Worm (Caenorhabditis elegans) whole organism, L2 larva: ENCODE measurements around the gene eat-20.

Source experiments
- C34F6.9 ChIP-seq: fragments of 150-350 bp; optimal IDR thresholded peaks from 2 replicates; lab custom pipeline; 2014; ENCODE audit warnings: missing biosample characterization, missing genetic modification characterization
- F13H6.1 ChIP-seq: sonication (generic microtip); optimal IDR thresholded peaks from 2 replicates; lab custom pipeline; 2016; ENCODE audit warnings: missing genetic modification characterization, missing compliant biosample characterization
- R02D3.7 ChIP-seq: fragments of 150-350 bp; optimal IDR thresholded peaks from 2 replicates; lab custom pipeline; 2014; ENCODE audit warnings: missing biosample characterization, missing genetic modification characterization
- Y55F3AM.14 ChIP-seq: fragments of 200-800 bp; sonication (Bioruptor generic); optimal IDR thresholded peaks from 2 replicates; lab custom pipeline; 2018; ENCODE audit warnings: mild to moderate bottlenecking, missing genetic modification characterization, missing compliant biosample characterization
- ZK546.5 ChIP-seq: sonication (generic microtip); optimal IDR thresholded peaks from 2 replicates; lab custom pipeline; 2017; ENCODE audit warnings: missing biosample characterization, missing genetic modification characterization
- aly-2 ChIP-seq: fragments of 150-350 bp; optimal IDR thresholded peaks from 2 replicates; lab custom pipeline; 2014; ENCODE audit warnings: missing biosample characterization, missing genetic modification characterization
- ama-1 ChIP-seq: fragments of 150-350 bp; optimal IDR thresholded peaks from 2 replicates; lab custom pipeline; 2018; ENCODE audit warnings: inconsistent platforms
- blmp-1 ChIP-seq: sonication (generic microtip); optimal IDR thresholded peaks from 2 replicates; lab custom pipeline; 2017; ENCODE audit warnings: missing genetic modification characterization, mild to moderate bottlenecking, missing compliant biosample characterization, antibody characterized with exemption, moderate library complexity; ENCODE audit not compliant: insufficient read depth
- ceh-82 ChIP-seq: fragments of 150-350 bp; optimal IDR thresholded peaks from 2 replicates; lab custom pipeline; 2014; ENCODE audit warnings: missing biosample characterization, missing genetic modification characterization
- crh-2 ChIP-seq: sonication (generic microtip); optimal IDR thresholded peaks from 2 replicates; lab custom pipeline; 2017; ENCODE audit warnings: missing biosample characterization, missing genetic modification characterization
- elt-1 ChIP-seq: fragments of 150-350 bp; optimal IDR thresholded peaks from 2 replicates; lab custom pipeline; 2014; ENCODE audit warnings: missing biosample characterization, missing genetic modification characterization
- elt-3 ChIP-seq: sonication (generic microtip); optimal IDR thresholded peaks from 2 replicates; lab custom pipeline; 2017; ENCODE audit warnings: missing biosample characterization, missing genetic modification characterization
- fos-1 ChIP-seq: fragments of 150-350 bp; optimal IDR thresholded peaks from 2 replicates; lab custom pipeline; 2014; ENCODE audit warnings: missing biosample characterization, missing genetic modification characterization
- lin-13 ChIP-seq: fragments of 150-350 bp; optimal IDR thresholded peaks from 2 replicates; lab custom pipeline; 2014; ENCODE audit warnings: missing biosample characterization, missing genetic modification reagents, missing genetic modification characterization
- lin-39 ChIP-seq: fragments of 150-350 bp; optimal IDR thresholded peaks from 2 replicates; lab custom pipeline; 2014; ENCODE audit warnings: missing biosample characterization, missing genetic modification reagents, missing genetic modification characterization
- lsy-2 ChIP-seq, 2 experiments: fragments of 150-350 bp in 1 of 2; sonication (generic microtip) in 1 of 2; optimal IDR thresholded peaks; 2 replicates each; lab custom pipeline; 2014 to 2017; ENCODE audit warnings: missing biosample characterization in 2 of 2, missing genetic modification characterization in 2 of 2
- mab-5 ChIP-seq: fragments of 150-350 bp; optimal IDR thresholded peaks from 2 replicates; lab custom pipeline; 2014; ENCODE audit warnings: missing biosample characterization, missing genetic modification characterization
- mbf-1 ChIP-seq: sonication (generic microtip); optimal IDR thresholded peaks from 2 replicates; lab custom pipeline; 2017; ENCODE audit warnings: missing biosample characterization, missing genetic modification characterization
- mdl-1 ChIP-seq, 2 experiments: fragments of 150-350 bp in 1 of 2; sonication (generic microtip) in 1 of 2; optimal IDR thresholded peaks; 2 replicates each; lab custom pipeline; 2017; ENCODE audit warnings: missing biosample characterization in 2 of 2, missing genetic modification characterization in 2 of 2
- nhr-10 ChIP-seq: sonication (generic microtip); optimal IDR thresholded peaks from 2 replicates; lab custom pipeline; 2017; ENCODE audit warnings: missing biosample characterization, missing genetic modification characterization
- nhr-12 ChIP-seq: fragments of 150-350 bp; optimal IDR thresholded peaks from 2 replicates; lab custom pipeline; 2014; ENCODE audit warnings: missing biosample characterization, missing genetic modification characterization
- nhr-129 ChIP-seq: fragments of 150-350 bp; optimal IDR thresholded peaks from 2 replicates; lab custom pipeline; 2014; ENCODE audit warnings: missing biosample characterization, missing genetic modification characterization
- nhr-21 ChIP-seq: fragments of 150-350 bp; optimal IDR thresholded peaks from 2 replicates; lab custom pipeline; 2014; ENCODE audit warnings: missing biosample characterization, missing genetic modification characterization
- nhr-237 ChIP-seq: fragments of 150-350 bp; optimal IDR thresholded peaks from 2 replicates; lab custom pipeline; 2014; ENCODE audit warnings: missing biosample characterization, missing genetic modification characterization
- nhr-25 ChIP-seq: fragments of 150-350 bp; sonication (generic microtip); optimal IDR thresholded peaks from 3 replicates; lab custom pipeline; 2014; ENCODE audit warnings: missing biosample characterization, missing genetic modification characterization
- nhr-77 ChIP-seq: fragments of 150-350 bp; optimal IDR thresholded peaks from 2 replicates; lab custom pipeline; 2014; ENCODE audit warnings: missing biosample characterization, missing genetic modification characterization
- sma-3 ChIP-seq: sonication (generic microtip); optimal IDR thresholded peaks from 2 replicates; lab custom pipeline; 2016; ENCODE audit warnings: missing genetic modification reagents, missing genetic modification characterization, missing compliant biosample characterization
- sma-9 ChIP-seq, 2 experiments: fragments of 150-350 bp in 1 of 2; sonication (generic microtip) in 1 of 2; optimal IDR thresholded peaks; 2 replicates each; lab custom pipeline; 2014 to 2016; ENCODE audit warnings: missing genetic modification characterization in 2 of 2, mild to moderate bottlenecking in 1 of 2, missing biosample characterization in 1 of 2, missing compliant biosample characterization in 1 of 2, missing genetic modification reagents in 1 of 2, moderate library complexity in 1 of 2
- snpc-4 ChIP-seq: fragments of 150-350 bp; optimal IDR thresholded peaks from 2 replicates; lab custom pipeline; 2014; ENCODE audit warnings: missing biosample characterization, missing genetic modification characterization
- unc-39 ChIP-seq: fragments of 150-350 bp; optimal IDR thresholded peaks from 2 replicates; lab custom pipeline; 2014; ENCODE audit warnings: missing biosample characterization, missing genetic modification characterization
- unc-55 ChIP-seq: fragments of 150-350 bp; sonication (generic microtip); optimal IDR thresholded peaks from 3 replicates; lab custom pipeline; 2014; ENCODE audit warnings: missing biosample characterization, missing genetic modification reagents, missing genetic modification characterization
- zag-1 ChIP-seq: fragments of 150-350 bp; optimal IDR thresholded peaks from 2 replicates; lab custom pipeline; 2014; ENCODE audit warnings: missing biosample characterization, missing genetic modification characterization
- ztf-11 ChIP-seq: sonication (generic microtip); optimal IDR thresholded peaks from 2 replicates; lab custom pipeline; 2017; ENCODE audit warnings: missing biosample characterization, missing genetic modification characterization
- ztf-4 ChIP-seq: fragments of 150-350 bp; optimal IDR thresholded peaks from 2 replicates; lab custom pipeline; 2014; ENCODE audit warnings: missing biosample characterization, missing genetic modification characterization

eat-20 gene

ce11 chrX:15496927-15497605, 12.7 kb upstream of the eat-20 start, which contains the start of gene suox-1:
Gene suox-1, plus strand, starts transcription at chrX:15497555.
- peak; percentile 70 for TF ChIP-seq nhr-25 (tag; lab: Kevin White, UChicago)
- no peak for TF ChIP-seq blmp-1 (tag; lab: Kevin White, UChicago)
- peak; percentile 38 for TF ChIP-seq fos-1
- TF ChIP-seq nhr-129 (tag; lab: Kevin White, UChicago), result peak; percentile 33
- peak in 1 of 2 experiments; percentile 72 for TF ChIP-seq mdl-1 (tag; optimal IDR thresholded peaks at IDR 0.05; lab: Kevin White, UChicago)
- no peak for TF ChIP-seq unc-39 (tag; lab: Kevin White, UChicago)
- TF ChIP-seq lsy-2 (tag; optimal IDR thresholded peaks at IDR 0.05; lab: Kevin White, UChicago), result peak in 1 of 2 experiments; percentile 23
- no peak for TF ChIP-seq mab-5 (tag; lab: Kevin White, UChicago)
- peak; percentile 56 for TF ChIP-seq crh-2 (tag; lab: Kevin White, UChicago)
- TF ChIP-seq lin-39 (tag; lab: Kevin White, UChicago), result no peak
- TF ChIP-seq elt-1 (tag; lab: Kevin White, UChicago), result no peak
- TF ChIP-seq F13H6.1, result peak; percentile 52
- TF ChIP-seq zag-1 (tag; lab: Kevin White, UChicago), result no peak
- peak; percentile 32 for TF ChIP-seq sma-3 (GFP tag; lab: Kevin White, UChicago)
- no peak for TF ChIP-seq ama-1 (lab: Kevin White, UChicago)
- no peak for TF ChIP-seq nhr-237 (tag; lab: Kevin White, UChicago)
- TF ChIP-seq nhr-21 (tag; lab: Kevin White, UChicago), result peak; percentile 40
- no peak for TF ChIP-seq Y55F3AM.14 (GFP tag; lab: Kevin White, UChicago)
- TF ChIP-seq ZK546.5, result no peak
- peak; percentile 55 for TF ChIP-seq sma-9 (GFP tag; optimal IDR thresholded peaks at IDR 0.05; lab: Kevin White, UChicago)
- no peak for TF ChIP-seq sma-9 (tag; optimal IDR thresholded peaks at IDR 0.05; lab: Kevin White, UChicago)
- no peak for TF ChIP-seq ceh-82 (tag; lab: Kevin White, UChicago)

- no peak for TF ChIP-seq unc-55 (GFP tag; lab: Kevin White, UChicago)
Measured at ce11 chrX:15502455-15503174, 7.2 kb upstream of the eat-20 start, which contains the start of gene H13N06.7. Gene H13N06.7, plus strand, starts transcription at chrX:15503124.

- TF ChIP-seq ztf-4 (tag; lab: Kevin White, UChicago), result no peak
- no peak for TF ChIP-seq F13H6.1
- no peak for TF ChIP-seq R02D3.7 (tag; lab: Kevin White, UChicago)
- no peak for TF ChIP-seq snpc-4
- TF ChIP-seq ceh-82 (tag; lab: Kevin White, UChicago), result no peak
- no peak for TF ChIP-seq unc-39 (tag; lab: Kevin White, UChicago)
- TF ChIP-seq nhr-129 (tag; lab: Kevin White, UChicago), result no peak
- no peak for TF ChIP-seq C34F6.9 (tag; lab: Kevin White, UChicago)
- no peak for TF ChIP-seq ztf-11
- no peak for TF ChIP-seq mbf-1 (tag; lab: Kevin White, UChicago)
- TF ChIP-seq elt-3 (tag; lab: Kevin White, UChicago), result no peak
- TF ChIP-seq nhr-10 (tag; lab: Kevin White, UChicago), result no peak
- TF ChIP-seq nhr-12, result no peak
- TF ChIP-seq aly-2 (tag; lab: Kevin White, UChicago), result no peak
- no peak for TF ChIP-seq crh-2 (tag; lab: Kevin White, UChicago)
- TF ChIP-seq lin-13 (GFP tag; lab: Kevin White, UChicago), result no peak
- TF ChIP-seq lsy-2 (tag; optimal IDR thresholded peaks at IDR 0.05; lab: Kevin White, UChicago), result no peak
Measured at ce11 chrX:15504795-15505194, 5.0 kb upstream of the eat-20 start, which contains the start of gene tbh-1. Gene tbh-1, minus strand, starts transcription at chrX:15504895.

ce11 chrX:15507830-15508347, 1.9 kb upstream of the eat-20 start, which contains the start of gene zipt-7.2:
Gene zipt-7.2, minus strand, starts transcription at chrX:15507880.
- TF ChIP-seq mdl-1 (tag; optimal IDR thresholded peaks at IDR 0.05; lab: Kevin White, UChicago) (no peak), unc-55 (GFP tag; lab: Kevin White, UChicago) (no peak), nhr-237 (tag; lab: Kevin White, UChicago) (no peak), nhr-77 (tag; lab: Kevin White, UChicago) (no peak), F13H6.1 (no peak), crh-2 (tag; lab: Kevin White, UChicago) (peak; percentile 10), C34F6.9 (tag; lab: Kevin White, UChicago) (peak; percentile 9), mbf-1 (tag; lab: Kevin White, UChicago) (no peak), nhr-129 (tag; lab: Kevin White, UChicago) (peak; percentile 20), mab-5 (tag; lab: Kevin White, UChicago) (no peak)
